Fruit fly (Drosophila melanogaster) Kc167 (cell line): ENCODE data around the gene Ilp2.

Experiments
- Sin3A ChIP-seq: fragments of >200 bp; optimal IDR thresholded peaks from 2 replicates; lab custom pipeline; 2018; ENCODE audit warnings: missing external identifiers
- h ChIP-seq: fragments of >200 bp; optimal IDR thresholded peaks from 3 replicates; lab custom pipeline; 2018; ENCODE audit warnings: missing external identifiers
- psq ChIP-seq: fragments of >200 bp; optimal IDR thresholded peaks from 2 replicates; lab custom pipeline; 2017; ENCODE audit warnings: missing external identifiers

- TF ChIP-seq psq (no peak), Sin3A (lab: Kevin White, UChicago) (no peak), h (lab: Kevin White, UChicago) (no peak)
Observed at dm6 chr3L:9842043-9842442, 42.5 kb downstream of the Ilp2 start.
